Fruit fly (Drosophila melanogaster) whole organism, pupa: ENCODE measurements around the gene SA2.

Experiments used
- CG10348 ChIP-seq: fragments of 200-800 bp; sonication (Bioruptor generic); IDR thresholded peaks from 2 replicates; pipeline ENCODE4 v1.3.6; 2022; ENCODE audit warnings: missing biosample characterization, missing genetic modification characterization
- CG12605 ChIP-seq: fragments of 200-800 bp; sonication (Bioruptor generic); IDR thresholded peaks from 2 replicates; pipeline ENCODE4 v1.3.6; 2022; ENCODE audit warnings: missing biosample characterization, missing genetic modification characterization
- CG13204 ChIP-seq: fragments of 200-800 bp; sonication (Bioruptor generic); optimal IDR thresholded peaks from 2 replicates; lab custom pipeline; 2018; ENCODE audit warnings: missing biosample characterization, mild to moderate bottlenecking, missing genetic modification characterization, moderate library complexity
- CG14655 ChIP-seq: fragments of 200-800 bp; sonication (Bioruptor generic); optimal IDR thresholded peaks from 3 replicates; lab custom pipeline; 2017; ENCODE audit warnings: mild to moderate bottlenecking, missing biosample characterization, missing genetic modification reagents, missing genetic modification characterization
- CG15710 ChIP-seq: fragments of 200-800 bp; sonication (Bioruptor generic); optimal IDR thresholded peaks from 2 replicates; lab custom pipeline; 2018; ENCODE audit warnings: missing biosample characterization, mild to moderate bottlenecking, missing genetic modification characterization, moderate library complexity
- CG17806 ChIP-seq: fragments of 200-800 bp; sonication (Bioruptor generic); optimal IDR thresholded peaks from 2 replicates; lab custom pipeline; 2018; ENCODE audit warnings: missing biosample characterization, mild to moderate bottlenecking, missing genetic modification characterization, moderate library complexity
- CG32121 ChIP-seq: fragments of 200-800 bp; sonication (Bioruptor generic); IDR thresholded peaks from 2 replicates; pipeline ENCODE4 v1.3.6; 2022; ENCODE audit warnings: missing biosample characterization, missing genetic modification characterization
- CG34367 ChIP-seq: fragments of 200-800 bp; sonication (Bioruptor generic); optimal IDR thresholded peaks from 2 replicates; lab custom pipeline; 2018; ENCODE audit warnings: missing biosample characterization, mild to moderate bottlenecking, missing genetic modification characterization
- CG4496 ChIP-seq: fragments of 200-800 bp; sonication (Bioruptor generic); IDR thresholded peaks from 3 replicates; pipeline ENCODE4 v1.3.6; 2022; ENCODE audit warnings: missing biosample characterization, missing genetic modification characterization
- CG8159 ChIP-seq: fragments of 200-800 bp; sonication (Bioruptor generic); optimal IDR thresholded peaks from 3 replicates; lab custom pipeline; 2018; ENCODE audit warnings: missing biosample characterization, mild to moderate bottlenecking, missing genetic modification characterization, moderate library complexity
- CG8301 ChIP-seq: fragments of 200-800 bp; sonication (Bioruptor generic); optimal IDR thresholded peaks from 2 replicates; lab custom pipeline; 2018; ENCODE audit warnings: missing biosample characterization, mild to moderate bottlenecking, missing genetic modification characterization
- CG9948 ChIP-seq: fragments of 200-800 bp; sonication (Bioruptor generic); optimal IDR thresholded peaks from 2 replicates; lab custom pipeline; 2018; ENCODE audit warnings: missing biosample characterization, mild to moderate bottlenecking, missing genetic modification characterization, moderate library complexity
- D1 ChIP-seq: fragments of 200-800 bp; sonication (Bioruptor generic); optimal IDR thresholded peaks from 2 replicates; lab custom pipeline; 2018; ENCODE audit warnings: missing biosample characterization, mild to moderate bottlenecking, missing genetic modification characterization, moderate library complexity
- EcR ChIP-seq: fragments of 200-800 bp; sonication (Bioruptor generic); optimal IDR thresholded peaks from 3 replicates; lab custom pipeline; 2019; ENCODE audit warnings: missing biosample characterization, missing genetic modification characterization, mild to moderate bottlenecking, moderate library complexity, missing genetic modification reagents
- Ets98B ChIP-seq: fragments of 200-800 bp; sonication (Bioruptor generic); IDR thresholded peaks from 2 replicates; pipeline ENCODE4 v1.3.6; 2022; ENCODE audit warnings: missing biosample characterization, missing genetic modification characterization
- Pif1A ChIP-seq: fragments of 200-800 bp; sonication (Bioruptor generic); optimal IDR thresholded peaks from 3 replicates; lab custom pipeline; 2016; ENCODE audit warnings: missing biosample characterization, missing genetic modification characterization
- Pif1B ChIP-seq: fragments of 200-800 bp; sonication (Bioruptor generic); optimal IDR thresholded peaks from 3 replicates; lab custom pipeline; 2016; ENCODE audit warnings: missing biosample characterization, missing genetic modification characterization
- Snoo ChIP-seq: fragments of 200-800 bp; sonication (Bioruptor generic); optimal IDR thresholded peaks from 3 replicates; lab custom pipeline; 2017; ENCODE audit warnings: missing biosample characterization, mild to moderate bottlenecking, missing genetic modification characterization, inconsistent platforms
- fd96Ca ChIP-seq: fragments of 200-800 bp; sonication (Bioruptor generic); IDR thresholded peaks from 3 replicates; pipeline ENCODE4 v1.3.6; 2022; ENCODE audit warnings: missing biosample characterization, missing genetic modification characterization
- gl ChIP-seq: fragments of 200-800 bp; sonication (Bioruptor generic); optimal IDR thresholded peaks from 2 replicates; lab custom pipeline; 2018; ENCODE audit warnings: missing biosample characterization, mild to moderate bottlenecking, missing genetic modification characterization
- rn ChIP-seq: fragments of 200-800 bp; sonication (Bioruptor generic); IDR thresholded peaks from 2 replicates; pipeline ENCODE4 v1.3.6; 2022; ENCODE audit warnings: missing biosample characterization, missing genetic modification characterization

SA2 gene

DNA sequence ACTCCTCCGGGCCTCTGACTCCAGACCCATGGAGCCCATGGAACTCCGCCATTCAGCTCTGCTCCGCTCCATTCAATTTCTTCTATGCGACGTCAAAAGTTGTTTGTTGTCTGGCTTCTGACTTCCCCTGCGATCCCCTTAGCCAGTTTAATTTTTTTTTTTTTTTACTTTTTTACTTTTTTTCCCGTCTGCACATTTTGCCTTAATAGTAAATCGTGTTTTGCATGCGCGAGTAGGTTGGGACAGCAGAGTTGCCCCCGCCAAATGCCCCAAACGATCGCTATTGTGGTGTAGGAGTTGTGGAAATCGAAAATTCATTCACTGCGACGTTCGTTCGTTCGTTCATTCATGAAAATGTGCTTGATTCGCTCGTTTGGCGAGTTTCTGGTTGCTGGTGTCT, 3.3 kb upstream of the SA2 start:
- no peak for TF ChIP-seq CG17806 (tag; lab: Kevin White, UChicago)
- TF ChIP-seq CG8159 (tag; lab: Kevin White, UChicago), result no peak
- TF ChIP-seq CG34367 (tag; lab: Kevin White, UChicago), result no peak
- TF ChIP-seq Pif1B (GFP tag; lab: Kevin White, UChicago), result no peak
- peak; percentile 52; the same call in 1 of the 3 replicates for TF ChIP-seq fd96Ca (GFP tag; lab: Robert Waterston, UW)
- TF ChIP-seq CG10348, result no peak
- peak; percentile 22 for TF ChIP-seq CG15710 (tag; lab: Kevin White, UChicago)
- no peak for TF ChIP-seq Snoo
- no peak for TF ChIP-seq CG4496
- no peak; the same call in 1 of the 2 replicates for TF ChIP-seq CG32121
- TF ChIP-seq gl (tag; lab: Kevin White, UChicago), result peak; percentile 21
- peak; percentile 9 for TF ChIP-seq CG9948 (tag; lab: Kevin White, UChicago)
- TF ChIP-seq D1 (tag; lab: Kevin White, UChicago), result no peak
- TF ChIP-seq CG13204, result peak; percentile 25
- TF ChIP-seq Pif1A (GFP tag; lab: Kevin White, UChicago), result peak; percentile 31
- TF ChIP-seq EcR (GFP tag; lab: Kevin White, UChicago), result peak; percentile 41
- TF ChIP-seq rn (GFP tag; lab: Robert Waterston, UW), result no peak
- TF ChIP-seq CG14655, result no peak
- TF ChIP-seq Ets98B (GFP tag; lab: Robert Waterston, UW), result peak; percentile 34; the same call in 1 of the 2 replicates
- peak; percentile 59; the same call in 1 of the 2 replicates for TF ChIP-seq CG12605
- no peak for TF ChIP-seq CG8301 (tag; lab: Kevin White, UChicago)

DNA sequence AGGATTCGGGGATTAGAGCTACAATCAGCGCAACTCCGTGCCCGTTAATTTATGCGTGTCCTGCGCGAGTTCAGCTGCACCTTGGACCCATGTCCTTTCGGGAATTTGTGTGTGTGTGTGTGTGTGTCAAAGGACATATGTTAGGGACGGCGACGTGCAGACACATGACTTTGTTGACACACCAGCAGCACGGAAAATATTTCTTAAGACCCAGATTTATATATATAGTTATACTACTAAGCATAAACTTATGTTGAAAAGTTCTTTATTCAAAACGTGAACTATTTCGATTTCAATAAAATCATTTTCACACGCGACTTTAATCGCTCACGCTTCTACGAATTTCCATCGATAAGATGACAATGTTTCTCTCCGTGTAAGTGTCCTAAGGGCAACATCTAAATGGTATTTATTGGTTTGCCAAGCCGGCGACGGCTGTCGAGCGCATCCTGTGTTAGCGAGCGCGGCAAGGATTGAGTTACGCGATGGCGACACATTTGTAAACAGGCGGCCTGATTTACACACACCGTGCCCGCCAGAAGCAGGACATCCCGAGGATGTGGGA, 6.1 kb downstream of the SA2 start:
- TF ChIP-seq rn (GFP tag; lab: Robert Waterston, UW) (no peak), CG17806 (tag; lab: Kevin White, UChicago) (no peak), CG13204 (no peak), CG15710 (tag; lab: Kevin White, UChicago) (no peak), CG4496 (no peak), CG8159 (tag; lab: Kevin White, UChicago) (no peak), gl (tag; lab: Kevin White, UChicago) (no peak), Ets98B (GFP tag; lab: Robert Waterston, UW) (no peak), Pif1A (GFP tag; lab: Kevin White, UChicago) (no peak), CG8301 (tag; lab: Kevin White, UChicago) (no peak), D1 (tag; lab: Kevin White, UChicago) (no peak), fd96Ca (GFP tag; lab: Robert Waterston, UW) (no peak), CG14655 (no peak), CG32121 (no peak), Pif1B (GFP tag; lab: Kevin White, UChicago) (no peak), CG34367 (tag; lab: Kevin White, UChicago) (no peak), EcR (GFP tag; lab: Kevin White, UChicago) (no peak), CG9948 (tag; lab: Kevin White, UChicago) (no peak)

DNA sequence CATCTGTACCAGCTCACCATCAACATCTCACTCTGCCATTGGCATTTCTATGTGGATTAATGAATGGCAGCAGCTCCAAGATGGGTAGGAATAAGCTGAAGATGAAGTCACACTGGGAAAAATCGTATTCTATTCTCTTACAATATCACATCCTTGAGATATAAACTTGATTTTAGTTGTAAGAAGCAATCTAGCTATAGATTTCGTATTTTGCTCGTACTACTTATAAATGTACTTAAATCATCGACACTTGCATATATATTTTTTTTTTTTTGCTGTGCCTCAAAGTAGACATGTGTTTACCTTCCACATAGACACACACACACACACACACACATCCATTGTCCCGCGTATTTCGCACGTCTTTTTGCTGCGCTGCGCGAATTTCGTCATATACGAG, 13.2 kb downstream of the SA2 start:
- TF ChIP-seq CG13204, result no peak
- TF ChIP-seq CG17806 (tag; lab: Kevin White, UChicago), result no peak
- no peak for TF ChIP-seq Ets98B (GFP tag; lab: Robert Waterston, UW)
- no peak for TF ChIP-seq CG9948 (tag; lab: Kevin White, UChicago)
- TF ChIP-seq fd96Ca (GFP tag; lab: Robert Waterston, UW), result no peak

DNA sequence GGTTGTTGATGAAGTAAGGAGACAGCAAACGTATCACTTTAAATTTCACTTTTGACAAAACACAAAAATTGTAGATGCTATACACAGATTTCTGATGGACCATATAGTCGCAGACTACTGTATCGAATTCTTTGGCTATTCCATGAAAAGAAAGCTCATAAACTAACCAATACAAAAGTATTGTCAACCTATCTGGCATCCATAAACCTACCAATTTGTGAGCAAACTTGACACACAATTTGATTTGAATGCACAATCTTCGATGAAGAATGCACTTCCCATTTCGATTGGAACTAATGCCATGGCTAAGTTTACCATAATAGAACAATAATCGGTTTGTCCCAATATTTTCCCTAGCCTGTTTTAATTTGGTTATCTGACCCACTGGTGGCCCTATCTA, 14.3 kb downstream of the SA2 start, which contains the start of gene CG9173:
Gene CG9173 (minus strand): TSS at position 101 of the 400 bp plus-strand sequence.
- TF ChIP-seq CG8301 (tag; lab: Kevin White, UChicago) (no peak), fd96Ca (GFP tag; lab: Robert Waterston, UW) (no peak), CG10348 (no peak), CG14655 (no peak), CG4496 (no peak), Ets98B (GFP tag; lab: Robert Waterston, UW) (no peak), CG9948 (tag; lab: Kevin White, UChicago) (no peak), CG8159 (tag; lab: Kevin White, UChicago) (no peak), Pif1B (GFP tag; lab: Kevin White, UChicago) (no peak)

DNA sequence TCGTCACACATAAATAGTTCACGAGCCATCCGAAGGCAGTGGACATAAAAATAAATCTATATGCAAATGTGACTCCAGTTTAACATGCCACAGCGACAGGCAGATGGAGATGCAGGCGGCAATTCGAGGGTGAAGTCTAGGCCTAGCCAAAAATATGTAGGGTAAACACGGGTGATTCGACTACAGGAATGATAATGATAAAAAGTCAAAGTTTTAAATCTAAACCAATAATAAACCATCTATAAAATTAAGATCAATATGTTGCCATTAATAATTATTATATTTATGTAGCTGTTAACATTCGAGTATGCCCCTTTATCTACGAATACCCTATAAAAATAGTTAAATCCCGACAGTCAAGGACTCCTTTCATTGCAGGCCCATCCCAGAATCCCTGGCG, 16.7 kb downstream of the SA2 start:
- TF ChIP-seq CG15710 (tag; lab: Kevin White, UChicago) (peak; percentile 5), CG10348 (no peak), CG32121 (no peak), Pif1A (GFP tag; lab: Kevin White, UChicago) (no peak), CG4496 (no peak), CG34367 (tag; lab: Kevin White, UChicago) (no peak), CG17806 (tag; lab: Kevin White, UChicago) (peak; percentile 15), fd96Ca (GFP tag; lab: Robert Waterston, UW) (no peak), CG13204 (no peak), rn (GFP tag; lab: Robert Waterston, UW) (no peak), Pif1B (GFP tag; lab: Kevin White, UChicago) (no peak), CG8159 (tag; lab: Kevin White, UChicago) (peak; percentile 46), CG8301 (tag; lab: Kevin White, UChicago) (no peak), D1 (tag; lab: Kevin White, UChicago) (no peak), Ets98B (GFP tag; lab: Robert Waterston, UW) (no peak), CG9948 (tag; lab: Kevin White, UChicago) (peak; percentile 66), gl (tag; lab: Kevin White, UChicago) (no peak), CG14655 (peak; percentile 16), CG12605 (no peak), Snoo (no peak), EcR (GFP tag; lab: Kevin White, UChicago) (no peak)
